Worm (Caenorhabditis elegans) whole organism, L1 larva: ENCODE measurements around the gene K03B4.4.

Experiments used
- Y116A8C.19 ChIP-seq: sonication (generic microtip); optimal IDR thresholded peaks from 2 replicates; lab custom pipeline; 2016; ENCODE audit warnings: missing compliant biosample characterization, missing genetic modification characterization, borderline replicate concordance
- aha-1 ChIP-seq: fragments of 150-350 bp; optimal IDR thresholded peaks from 2 replicates; lab custom pipeline; 2014; ENCODE audit warnings: missing biosample characterization, missing genetic modification characterization
- aly-2 ChIP-seq: fragments of 150-350 bp; optimal IDR thresholded peaks from 2 replicates; lab custom pipeline; 2014; ENCODE audit warnings: missing biosample characterization, missing genetic modification characterization
- ama-1 ChIP-seq: fragments of 150-350 bp; optimal IDR thresholded peaks from 2 replicates; lab custom pipeline; 2014
- blmp-1 ChIP-seq: fragments of 150-350 bp; optimal IDR thresholded peaks from 2 replicates; lab custom pipeline; 2014; ENCODE audit warnings: missing biosample characterization, missing genetic modification characterization
- ceh-8 ChIP-seq: fragments of 200-800 bp; sonication (Bioruptor generic); optimal IDR thresholded peaks from 2 replicates; lab custom pipeline; 2018; ENCODE audit warnings: mild to moderate bottlenecking, missing genetic modification characterization, moderate library complexity, missing compliant biosample characterization
- ceh-88 ChIP-seq: fragments of 200-800 bp; sonication (Bioruptor generic); IDR thresholded peaks from 2 replicates; pipeline ENCODE4 v1.3.6; 2022; ENCODE audit warnings: missing genetic modification characterization, missing compliant biosample characterization
- dsc-1 ChIP-seq: sonication (generic microtip); optimal IDR thresholded peaks from 2 replicates; lab custom pipeline; 2016; ENCODE audit warnings: mild to moderate bottlenecking, missing genetic modification characterization, missing compliant biosample characterization
- efl-1 ChIP-seq, 4 experiments: fragments of 150-350 bp; optimal IDR thresholded peaks in 3 of 4; peaks in 1 of 4; 1 replicate in 1 of 4; 2 replicates in 3 of 4; lab custom pipeline; 2014; ENCODE audit warnings: missing biosample characterization in 2 of 4, missing genetic modification characterization in 2 of 4, missing genetic modification reagents in 2 of 4
- egl-13 ChIP-seq: sonication (generic microtip); optimal IDR thresholded peaks from 2 replicates; lab custom pipeline; 2016; ENCODE audit warnings: missing genotype, missing genetic modification reagents, missing genetic modification characterization, missing compliant biosample characterization
- ets-5 ChIP-seq: fragments of 200-800 bp; sonication (Bioruptor generic); IDR thresholded peaks from 2 replicates; pipeline ENCODE4 v1.3.6; 2022; ENCODE audit warnings: missing genetic modification characterization, missing compliant biosample characterization
- fkh-8 ChIP-seq: sonication (generic microtip); optimal IDR thresholded peaks from 2 replicates; lab custom pipeline; 2016; ENCODE audit warnings: mild to moderate bottlenecking, missing genetic modification characterization, missing compliant biosample characterization
- grh-1 ChIP-seq: fragments of 200-800 bp; sonication (Bioruptor generic); IDR thresholded peaks from 2 replicates; pipeline ENCODE4 v1.3.6; 2022; ENCODE audit warnings: missing genetic modification reagents, missing genetic modification characterization, missing compliant biosample characterization
- hlh-17 ChIP-seq: fragments of 200-800 bp; sonication (Bioruptor generic); optimal IDR thresholded peaks from 2 replicates; lab custom pipeline; 2018; ENCODE audit warnings: missing genetic modification characterization, mild to moderate bottlenecking, missing compliant biosample characterization, moderate library complexity, borderline replicate concordance
- lin-13 ChIP-seq: fragments of 150-350 bp; optimal IDR thresholded peaks from 2 replicates; lab custom pipeline; 2014; ENCODE audit warnings: missing biosample characterization, missing genetic modification reagents, missing genetic modification characterization
- lin-15B ChIP-seq: fragments of 150-350 bp; sonication (generic microtip); optimal IDR thresholded peaks from 3 replicates; lab custom pipeline; 2014; ENCODE audit warnings: missing biosample characterization, missing genetic modification characterization
- lin-35 ChIP-seq, 2 experiments: fragments of 150-350 bp; optimal IDR thresholded peaks; 2 replicates each; lab custom pipeline; 2014; ENCODE audit warnings: missing biosample characterization in 2 of 2, missing genetic modification characterization in 2 of 2, missing genetic modification reagents in 2 of 2
- lin-39 ChIP-seq: fragments of 150-350 bp; optimal IDR thresholded peaks from 2 replicates; lab custom pipeline; 2014; ENCODE audit warnings: missing biosample characterization, missing genetic modification reagents, missing genetic modification characterization
- lir-3 ChIP-seq: sonication (generic microtip); optimal IDR thresholded peaks from 2 replicates; lab custom pipeline; 2016; ENCODE audit warnings: mild to moderate bottlenecking, missing genetic modification characterization, moderate library complexity, missing compliant biosample characterization; ENCODE audit not compliant: poor library complexity
- mab-9 ChIP-seq: fragments of 200-800 bp; sonication (Bioruptor generic); IDR thresholded peaks from 2 replicates; pipeline ENCODE4 v1.3.6; 2022; ENCODE audit warnings: missing genetic modification reagents, missing genetic modification characterization, missing compliant biosample characterization
- mdl-1 ChIP-seq, 2 experiments: fragments of 150-350 bp; optimal IDR thresholded peaks; 2 replicates each; lab custom pipeline; 2014 to 2017; ENCODE audit warnings: missing biosample characterization in 2 of 2, missing genetic modification characterization in 2 of 2, inconsistent platforms in 1 of 2
- mep-1 ChIP-seq: fragments of 150-350 bp; optimal IDR thresholded peaks from 2 replicates; lab custom pipeline; 2014; ENCODE audit warnings: missing biosample characterization, missing genetic modification characterization
- nhr-20 ChIP-seq: sonication (generic microtip); optimal IDR thresholded peaks from 2 replicates; lab custom pipeline; 2016; ENCODE audit warnings: mild to moderate bottlenecking, missing genetic modification characterization, missing compliant biosample characterization
- nhr-47 ChIP-seq: sonication (generic microtip); optimal IDR thresholded peaks from 2 replicates; lab custom pipeline; 2016; ENCODE audit warnings: mild to moderate bottlenecking, missing genetic modification characterization, moderate library complexity, missing compliant biosample characterization
- nhr-71 ChIP-seq: sonication (generic microtip); optimal IDR thresholded peaks from 2 replicates; lab custom pipeline; 2016; ENCODE audit warnings: mild to moderate bottlenecking, missing genetic modification characterization, moderate library complexity, missing compliant biosample characterization
- nhr-77 ChIP-seq: fragments of 150-350 bp; optimal IDR thresholded peaks from 2 replicates; lab custom pipeline; 2014; ENCODE audit warnings: missing biosample characterization, missing genetic modification characterization
- nhr-85 ChIP-seq: sonication (generic microtip); peaks from one replicate; lab custom pipeline; 2016; ENCODE audit warnings: missing genetic modification characterization, inconsistent platforms, missing compliant biosample characterization
- nhr-90 ChIP-seq: sonication (generic microtip); optimal IDR thresholded peaks from 2 replicates; lab custom pipeline; 2016; ENCODE audit warnings: mild to moderate bottlenecking, missing genetic modification characterization, missing compliant biosample characterization; ENCODE audit not compliant: poor library complexity
- pag-3 ChIP-seq: sonication (generic microtip); optimal IDR thresholded peaks from 2 replicates; lab custom pipeline; 2017; ENCODE audit warnings: missing genetic modification characterization, mild to moderate bottlenecking, missing compliant biosample characterization, antibody characterized with exemption, borderline replicate concordance; ENCODE audit not compliant: insufficient read depth
- pax-3 ChIP-seq: fragments of 200-800 bp; sonication (Bioruptor generic); optimal IDR thresholded peaks from 2 replicates; lab custom pipeline; 2018; ENCODE audit warnings: mild to moderate bottlenecking, missing genetic modification characterization, moderate library complexity, missing compliant biosample characterization
- pqm-1 ChIP-seq: sonication (generic microtip); optimal IDR thresholded peaks from 3 replicates; lab custom pipeline; 2017; ENCODE audit warnings: missing biosample characterization, missing genetic modification characterization
- snpc-4 ChIP-seq: fragments of 150-350 bp; optimal IDR thresholded peaks from 2 replicates; lab custom pipeline; 2014; ENCODE audit warnings: missing biosample characterization, missing genetic modification characterization
- snu-23 ChIP-seq: sonication (generic microtip); optimal IDR thresholded peaks from 2 replicates; lab custom pipeline; 2016; ENCODE audit warnings: missing genetic modification characterization, missing compliant biosample characterization
- sox-4 ChIP-seq: sonication (generic microtip); optimal IDR thresholded peaks from 2 replicates; lab custom pipeline; 2016; ENCODE audit warnings: missing genetic modification characterization, missing compliant biosample characterization
- sup-37 ChIP-seq: fragments of 200-800 bp; sonication (Bioruptor generic); optimal IDR thresholded peaks from 2 replicates; lab custom pipeline; 2018; ENCODE audit warnings: mild to moderate bottlenecking, missing genetic modification characterization, missing compliant biosample characterization
- unc-130 ChIP-seq: fragments of 150-350 bp; optimal IDR thresholded peaks from 2 replicates; lab custom pipeline; 2017; ENCODE audit warnings: missing biosample characterization, missing genetic modification characterization, inconsistent platforms
- unc-30 ChIP-seq: sonication (generic microtip); optimal IDR thresholded peaks from 2 replicates; lab custom pipeline; 2017; ENCODE audit warnings: missing biosample characterization, missing genetic modification characterization
- vab-15 ChIP-seq: sonication (generic microtip); optimal IDR thresholded peaks from 2 replicates; lab custom pipeline; 2017; ENCODE audit warnings: missing genotype, mild to moderate bottlenecking, missing genetic modification characterization, missing compliant biosample characterization
- zag-1 ChIP-seq: fragments of 150-350 bp; optimal IDR thresholded peaks from 2 replicates; lab custom pipeline; 2014; ENCODE audit warnings: missing biosample characterization, missing genetic modification characterization
- zip-4 ChIP-seq: fragments of 200-800 bp; sonication (Bioruptor generic); optimal IDR thresholded peaks from 2 replicates; lab custom pipeline; 2018; ENCODE audit warnings: mild to moderate bottlenecking, missing genetic modification characterization, moderate library complexity, missing compliant biosample characterization
- ztf-11 ChIP-seq, 2 experiments: sonication (generic microtip); optimal IDR thresholded peaks; 2 replicates each; lab custom pipeline; 2016 to 2017; ENCODE audit warnings: missing genetic modification characterization in 2 of 2, missing biosample characterization in 1 of 2, missing compliant biosample characterization in 1 of 2

Gene K03B4.4

ce11 chrV:4647279-4647819 is 34.4 kb upstream of the K03B4.4 start:
- TF ChIP-seq ama-1 (lab: Kevin White, UChicago): peak; percentile 55
- no peak for TF ChIP-seq nhr-47 (tag; lab: Kevin White, UChicago)
- TF ChIP-seq zip-4 (GFP tag; lab: Kevin White, UChicago): no peak

DNA sequence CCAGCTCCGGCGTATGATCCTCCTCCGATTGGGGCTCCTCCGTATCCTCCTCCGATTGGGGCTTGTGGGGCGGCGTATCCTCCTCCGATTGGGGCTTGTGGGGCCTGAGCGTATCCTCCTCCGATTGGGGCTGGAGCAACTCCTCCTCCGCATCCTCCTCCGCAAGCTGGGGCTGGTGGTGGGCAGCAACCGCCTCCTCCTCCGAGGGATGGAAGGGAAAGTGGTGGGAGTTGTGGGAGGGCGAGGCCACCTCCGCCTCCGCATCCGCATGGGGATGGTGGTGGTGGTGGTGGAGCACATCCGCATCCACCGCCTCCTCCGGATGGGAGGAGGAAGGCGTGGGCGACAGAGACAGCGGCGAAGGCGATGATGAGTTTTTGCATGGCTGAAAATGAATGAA is 33.9 kb upstream of the K03B4.4 start, which contains the start of gene F41F3.3:
Gene F41F3.3 (minus strand): TSS at position 383 of the 400 bp plus-strand sequence.
- TF ChIP-seq aly-2 (tag; lab: Kevin White, UChicago): no peak
- no peak for TF ChIP-seq aha-1 (tag; lab: Kevin White, UChicago)
- TF ChIP-seq grh-1 (GFP tag; lab: Robert Waterston, UW): no peak
- TF ChIP-seq mab-9 (GFP tag; lab: Robert Waterston, UW): no peak
- no peak for TF ChIP-seq ztf-11 (tag; optimal IDR thresholded peaks at IDR 0.05; lab: Kevin White, UChicago)
- TF ChIP-seq nhr-90: no peak
- no peak for TF ChIP-seq ets-5
- TF ChIP-seq snpc-4 (tag; lab: Kevin White, UChicago): no peak
- no peak for TF ChIP-seq efl-1 (optimal IDR thresholded peaks at IDR 0.05; lab: Kevin White, UChicago)
- TF ChIP-seq efl-1 (GFP tag; optimal IDR thresholded peaks at IDR 0.05 in 1 of 2; lab: Kevin White, UChicago): peak in 1 of 2 experiments; percentile 57
- no peak for TF ChIP-seq fkh-8 (tag; lab: Kevin White, UChicago)
- TF ChIP-seq zag-1 (tag; lab: Kevin White, UChicago): no peak
- no peak for TF ChIP-seq zip-4 (GFP tag; lab: Kevin White, UChicago)
- TF ChIP-seq lir-3: no peak
- no peak for TF ChIP-seq nhr-77 (tag; lab: Kevin White, UChicago)
- peak; percentile 46 for TF ChIP-seq ama-1 (lab: Kevin White, UChicago)
- peak; percentile 75 for TF ChIP-seq ceh-8
- TF ChIP-seq unc-30 (tag; lab: Kevin White, UChicago): no peak

- TF ChIP-seq blmp-1 (tag; lab: Kevin White, UChicago): peak; percentile 41
- no peak for TF ChIP-seq egl-13 (tag; lab: Kevin White, UChicago)
Measured at ce11 chrV:4648527-4648926, 33.2 kb upstream of the K03B4.4 start, which contains the start of gene F41F3.8. TSS of gene F41F3.8 (plus strand) at chrV:4648827.

DNA sequence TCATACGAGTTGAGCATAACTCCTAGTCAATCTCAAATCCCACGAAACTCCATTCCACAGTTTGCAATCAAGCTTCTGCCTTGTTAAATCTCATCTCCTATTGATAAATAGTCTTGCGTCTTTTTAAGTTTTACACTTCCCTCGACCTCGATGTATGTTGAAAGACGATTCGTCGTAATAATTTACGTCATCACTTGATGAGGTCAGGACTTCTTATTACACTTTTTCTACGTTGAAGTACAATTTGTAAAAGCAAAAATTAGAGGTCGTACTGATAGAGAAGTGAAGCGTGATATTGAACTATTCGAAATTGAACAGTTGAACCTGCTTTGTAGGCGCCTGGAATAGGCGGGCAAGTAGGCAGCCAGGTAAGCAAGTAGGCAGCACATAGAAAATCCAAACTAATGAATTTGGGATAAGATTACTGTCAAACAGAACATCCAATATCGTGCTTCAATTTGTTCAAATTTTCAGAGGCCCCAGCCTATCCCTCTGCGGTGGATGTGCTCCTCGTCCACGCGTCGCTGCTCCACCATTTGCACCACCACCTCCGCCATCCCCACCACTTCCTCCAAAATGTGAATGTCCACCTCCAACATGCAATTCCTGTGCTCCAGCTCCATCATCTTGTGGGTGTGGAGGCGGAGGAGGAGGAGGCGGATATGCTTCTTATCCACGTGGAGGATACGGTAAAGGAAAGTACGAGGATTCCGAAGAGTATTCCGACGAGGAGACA is 32.0 kb upstream of the K03B4.4 start:
- no peak for TF ChIP-seq efl-1 (optimal IDR thresholded peaks at IDR 0.05; lab: Kevin White, UChicago)
- peak in 1 of 2 experiments; percentile 57 for TF ChIP-seq efl-1 (GFP tag; optimal IDR thresholded peaks at IDR 0.05 in 1 of 2; lab: Kevin White, UChicago)
- no peak for TF ChIP-seq dsc-1 (tag; lab: Kevin White, UChicago)
- no peak for TF ChIP-seq pax-3 (tag; lab: Kevin White, UChicago)
- TF ChIP-seq unc-130 (tag; lab: Kevin White, UChicago): no peak
- TF ChIP-seq pqm-1 (tag; lab: Kevin White, UChicago): no peak

ce11 chrV:4651480-4651879 is 30.3 kb upstream of the K03B4.4 start:
- TF ChIP-seq pag-3 (tag; lab: Kevin White, UChicago) (no peak), ceh-88 (GFP tag; lab: Robert Waterston, UW) (no peak), nhr-85 (tag; lab: Kevin White, UChicago) (peak; percentile 11), lin-39 (tag; lab: Kevin White, UChicago) (no peak), sup-37 (no peak), nhr-20 (tag; lab: Kevin White, UChicago) (peak; percentile 24), sox-4 (no peak), aly-2 (tag; lab: Kevin White, UChicago) (no peak), zip-4 (GFP tag; lab: Kevin White, UChicago) (no peak), mep-1 (tag; lab: Kevin White, UChicago) (peak; percentile 23), ztf-11 (tag; optimal IDR thresholded peaks at IDR 0.05; lab: Kevin White, UChicago) (no peak), mdl-1 (tag; optimal IDR thresholded peaks at IDR 0.05; lab: Kevin White, UChicago) (no peak), hlh-17 (GFP tag; lab: Kevin White, UChicago) (no peak), nhr-71 (tag; lab: Kevin White, UChicago) (no peak), Y116A8C.19 (tag; lab: Kevin White, UChicago) (no peak), snu-23 (GFP tag; lab: Kevin White, UChicago) (peak; percentile 23), lin-35 (GFP tag; optimal IDR thresholded peaks at IDR 0.05; lab: Kevin White, UChicago) (peak in 1 of 2 experiments; percentile 18), lin-13 (GFP tag; lab: Kevin White, UChicago) (no peak), vab-15 (tag; lab: Kevin White, UChicago) (no peak), aha-1 (tag; lab: Kevin White, UChicago) (no peak), lin-15B (tag; lab: Kevin White, UChicago) (no peak)
